Worm (Caenorhabditis elegans): Measurements from ENCODE around the gene C07G1.6.

Gene C07G1.6

ce11 chrIV:8223055-8223454 lies 12.9 kb upstream of the C07G1.6 start:
- no peak for TF ChIP-seq flt-1 (GFP tag; IDR thresholded peaks at IDR 0.05)
- no peak for TF ChIP-seq med-1 (GFP tag; optimal IDR thresholded peaks at IDR 0.05; ENCODE audit: insufficient read depth)
- TF ChIP-seq T22C8.4 (GFP tag; IDR thresholded peaks at IDR 0.05): no peak
- TF ChIP-seq ref-1 (GFP tag; conservative IDR thresholded peaks at IDR 0.05): no peak
- no peak for TF ChIP-seq ztf-23 (GFP tag; IDR thresholded peaks at IDR 0.05)
- no peak for TF ChIP-seq cog-1 (tag; optimal IDR thresholded peaks at IDR 0.05)
- no peak for TF ChIP-seq ztf-29 (GFP tag; IDR thresholded peaks at IDR 0.05)
- TF ChIP-seq klf-2 (GFP tag; conservative IDR thresholded peaks at IDR 0.05): no peak

DNA sequence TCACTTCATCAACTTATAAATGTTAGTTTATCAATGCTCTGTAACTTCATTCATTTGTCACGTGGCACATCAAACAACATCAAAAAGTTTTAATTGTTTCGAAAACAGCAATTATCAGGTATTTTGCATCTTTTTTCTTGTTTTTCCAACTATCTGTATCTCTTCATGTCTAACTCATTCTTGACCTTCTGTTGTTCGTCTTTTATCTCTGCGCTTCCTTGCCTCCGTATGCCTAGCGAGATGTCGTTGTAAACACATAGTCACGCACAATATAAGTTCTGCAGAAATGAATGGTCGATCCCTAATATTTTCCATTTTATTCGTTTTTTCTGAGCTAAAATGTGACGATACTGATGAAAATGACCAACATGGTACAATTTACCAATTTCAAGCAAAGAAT lies 11.7 kb upstream of the C07G1.6 start, which contains the start of gene gpx-6:
gpx-6 (plus strand) TSS at position 257 of the 400 bp plus-strand sequence.
- TF ChIP-seq med-1 (GFP tag; optimal IDR thresholded peaks at IDR 0.05; ENCODE audit: insufficient read depth) (no peak), klf-2 (GFP tag; conservative IDR thresholded peaks at IDR 0.05) (no peak), ref-1 (GFP tag; conservative IDR thresholded peaks at IDR 0.05) (no peak)

- TF ChIP-seq ztf-29 (GFP tag; IDR thresholded peaks at IDR 0.05) (no peak), klf-2 (GFP tag; conservative IDR thresholded peaks at IDR 0.05) (no peak), T22C8.4 (GFP tag; IDR thresholded peaks at IDR 0.05) (no peak), med-1 (GFP tag; optimal IDR thresholded peaks at IDR 0.05; ENCODE audit: insufficient read depth) (no peak), tab-1 (GFP tag; IDR thresholded peaks at IDR 0.05) (no peak), flt-1 (GFP tag; IDR thresholded peaks at IDR 0.05) (no peak), ztf-23 (GFP tag; IDR thresholded peaks at IDR 0.05) (no peak), ref-1 (GFP tag; conservative IDR thresholded peaks at IDR 0.05) (no peak), cog-1 (tag; optimal IDR thresholded peaks at IDR 0.05) (no peak)
Observed at ce11 chrIV:8219987-8220386, 9.8 kb upstream of the C07G1.6 start, which contains the start of gene ocr-2. Gene ocr-2, minus strand, starts transcription at chrIV:8220087.

ce11 chrIV:8211747-8212146 lies 1.5 kb upstream of the C07G1.6 start, which contains the start of gene C07G1.7:
Gene C07G1.7, minus strand, starts transcription at chrIV:8211847.
- TF ChIP-seq ztf-29 (GFP tag; IDR thresholded peaks at IDR 0.05): no peak
- TF ChIP-seq flt-1 (GFP tag; IDR thresholded peaks at IDR 0.05): no peak
- no peak for TF ChIP-seq T22C8.4 (GFP tag; IDR thresholded peaks at IDR 0.05)
- TF ChIP-seq cog-1 (tag; optimal IDR thresholded peaks at IDR 0.05): no peak
- TF ChIP-seq klf-2 (GFP tag; conservative IDR thresholded peaks at IDR 0.05): no peak
- TF ChIP-seq ztf-23 (GFP tag; IDR thresholded peaks at IDR 0.05): no peak
- TF ChIP-seq ref-1 (GFP tag; conservative IDR thresholded peaks at IDR 0.05): no peak
- no peak for TF ChIP-seq med-1 (GFP tag; optimal IDR thresholded peaks at IDR 0.05; ENCODE audit: insufficient read depth)
- no peak for TF ChIP-seq tab-1 (GFP tag; IDR thresholded peaks at IDR 0.05)

- TF ChIP-seq klf-2 (GFP tag; conservative IDR thresholded peaks at IDR 0.05): no peak
- TF ChIP-seq ztf-29 (GFP tag; IDR thresholded peaks at IDR 0.05): no peak
- TF ChIP-seq ztf-23 (GFP tag; IDR thresholded peaks at IDR 0.05): no peak
- TF ChIP-seq tab-1 (GFP tag; IDR thresholded peaks at IDR 0.05): no peak
- TF ChIP-seq ref-1 (GFP tag; conservative IDR thresholded peaks at IDR 0.05): no peak
- TF ChIP-seq flt-1 (GFP tag; IDR thresholded peaks at IDR 0.05): no peak
- no peak for TF ChIP-seq T22C8.4 (GFP tag; IDR thresholded peaks at IDR 0.05)
- no peak for TF ChIP-seq med-1 (GFP tag; optimal IDR thresholded peaks at IDR 0.05; ENCODE audit: insufficient read depth)
- no peak for TF ChIP-seq cog-1 (tag; optimal IDR thresholded peaks at IDR 0.05)
Observed at ce11 chrIV:8208855-8209254, 1.3 kb downstream of the C07G1.6 start.

DNA sequence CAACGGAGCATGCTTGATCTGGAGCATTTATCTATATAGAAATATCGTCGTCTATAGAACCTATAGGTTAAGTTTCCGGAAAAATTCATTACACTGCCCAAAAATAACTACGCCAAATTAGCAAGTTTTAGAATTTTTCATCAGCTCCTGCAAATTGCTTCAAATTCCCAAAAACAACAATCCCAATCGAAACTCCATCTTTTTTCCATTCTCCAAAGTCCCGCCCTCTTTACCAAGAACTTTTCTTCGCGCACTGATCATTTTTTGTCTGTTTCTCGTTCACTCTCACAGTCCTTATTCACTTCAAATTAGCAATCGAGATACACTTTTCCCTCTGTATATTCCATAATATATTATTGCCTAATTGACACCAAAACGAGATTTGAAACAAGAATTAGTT lies 3.9 kb downstream of the C07G1.6 start, which contains the start of gene svh-1:
svh-1 (plus strand) TSS at position 301 of the 400 bp plus-strand sequence.
- TF ChIP-seq ztf-23 (GFP tag; IDR thresholded peaks at IDR 0.05): no peak
- no peak for TF ChIP-seq med-1 (GFP tag; optimal IDR thresholded peaks at IDR 0.05; ENCODE audit: insufficient read depth)
- TF ChIP-seq tab-1 (GFP tag; IDR thresholded peaks at IDR 0.05): no peak
- no peak for TF ChIP-seq klf-2 (GFP tag; conservative IDR thresholded peaks at IDR 0.05)
- TF ChIP-seq cog-1 (tag; optimal IDR thresholded peaks at IDR 0.05): no peak
- TF ChIP-seq ref-1 (GFP tag; conservative IDR thresholded peaks at IDR 0.05): no peak
- no peak for TF ChIP-seq ztf-29 (GFP tag; IDR thresholded peaks at IDR 0.05)
- TF ChIP-seq flt-1 (GFP tag; IDR thresholded peaks at IDR 0.05): no peak
- TF ChIP-seq T22C8.4 (GFP tag; IDR thresholded peaks at IDR 0.05): no peak

- no peak for TF ChIP-seq T22C8.4 (GFP tag; IDR thresholded peaks at IDR 0.05)
Observed at ce11 chrIV:8205272-8206098, 4.7 kb downstream of the C07G1.6 start, which contains the start of gene hgrs-1. Gene hgrs-1, minus strand, starts transcription at chrIV:8206048.

DNA sequence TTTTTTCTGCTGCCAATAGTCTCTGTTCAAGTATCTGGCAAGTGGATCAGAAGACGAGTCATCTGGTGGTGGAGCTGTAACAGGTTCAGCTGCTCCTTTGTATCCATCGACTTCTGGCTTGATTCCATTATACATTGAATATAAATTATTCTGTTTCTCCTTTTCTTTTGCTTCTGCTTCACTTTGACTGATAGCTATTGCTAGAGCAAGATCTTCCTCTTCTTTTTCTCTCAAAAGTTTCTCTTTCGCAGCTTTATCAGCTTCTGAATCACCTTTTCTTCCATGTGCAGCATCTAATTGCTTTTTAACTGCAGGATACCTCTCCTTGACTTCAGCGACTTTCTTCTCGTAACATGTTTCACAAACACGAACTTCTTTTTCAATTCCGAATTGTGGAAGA lies 6.6 kb downstream of the C07G1.6 start:
- TF ChIP-seq flt-1 (GFP tag; IDR thresholded peaks at IDR 0.05): no peak
- TF ChIP-seq klf-2 (GFP tag; conservative IDR thresholded peaks at IDR 0.05): no peak
- no peak for TF ChIP-seq med-1 (GFP tag; optimal IDR thresholded peaks at IDR 0.05; ENCODE audit: insufficient read depth)
- no peak for TF ChIP-seq ztf-29 (GFP tag; IDR thresholded peaks at IDR 0.05)
- no peak for TF ChIP-seq cog-1 (tag; optimal IDR thresholded peaks at IDR 0.05)
- no peak for TF ChIP-seq tab-1 (GFP tag; IDR thresholded peaks at IDR 0.05)
- TF ChIP-seq ztf-23 (GFP tag; IDR thresholded peaks at IDR 0.05): no peak
- TF ChIP-seq T22C8.4 (GFP tag; IDR thresholded peaks at IDR 0.05): no peak

ce11 chrIV:8201133-8201532 lies 9.1 kb downstream of the C07G1.6 start, which contains the start of gene glrx-22:
Gene glrx-22, minus strand, starts transcription at chrIV:8201233.
- TF ChIP-seq ztf-23 (GFP tag; IDR thresholded peaks at IDR 0.05): no peak
- no peak for TF ChIP-seq flt-1 (GFP tag; IDR thresholded peaks at IDR 0.05)
- no peak for TF ChIP-seq cog-1 (tag; optimal IDR thresholded peaks at IDR 0.05)
- no peak for TF ChIP-seq tab-1 (GFP tag; IDR thresholded peaks at IDR 0.05)
- no peak for TF ChIP-seq ztf-29 (GFP tag; IDR thresholded peaks at IDR 0.05)
- TF ChIP-seq med-1 (GFP tag; optimal IDR thresholded peaks at IDR 0.05; ENCODE audit: insufficient read depth): no peak
- no peak for TF ChIP-seq ref-1 (GFP tag; conservative IDR thresholded peaks at IDR 0.05)
- no peak for TF ChIP-seq klf-2 (GFP tag; conservative IDR thresholded peaks at IDR 0.05)
- no peak for TF ChIP-seq T22C8.4 (GFP tag; IDR thresholded peaks at IDR 0.05)

Measured in whole organism, midembryonic.